Fruit fly (Drosophila melanogaster): ENCODE measurements around the gene CG17612.

CG17612 gene

dm6 chr2L:4382522-4382921, at the start of gene CG17612:
CG17612 (minus strand) TSS chr2L:4382735.
- TF ChIP-seq CG8159 (tag; optimal IDR thresholded peaks at IDR 0.05) (no peak), EcR (GFP tag; optimal IDR thresholded peaks at IDR 0.05) (no peak), CG15710 (tag; optimal IDR thresholded peaks at IDR 0.05) (no peak), Pif1A (GFP tag; optimal IDR thresholded peaks at IDR 0.05) (no peak), Ets98B (GFP tag; IDR thresholded peaks at IDR 0.05) (no peak), CG34367 (tag; optimal IDR thresholded peaks at IDR 0.05) (no peak), CG9948 (tag; optimal IDR thresholded peaks at IDR 0.05) (no peak), CG10348 (GFP tag; IDR thresholded peaks at IDR 0.05) (no peak), rn (GFP tag; IDR thresholded peaks at IDR 0.05) (no peak)

DNA sequence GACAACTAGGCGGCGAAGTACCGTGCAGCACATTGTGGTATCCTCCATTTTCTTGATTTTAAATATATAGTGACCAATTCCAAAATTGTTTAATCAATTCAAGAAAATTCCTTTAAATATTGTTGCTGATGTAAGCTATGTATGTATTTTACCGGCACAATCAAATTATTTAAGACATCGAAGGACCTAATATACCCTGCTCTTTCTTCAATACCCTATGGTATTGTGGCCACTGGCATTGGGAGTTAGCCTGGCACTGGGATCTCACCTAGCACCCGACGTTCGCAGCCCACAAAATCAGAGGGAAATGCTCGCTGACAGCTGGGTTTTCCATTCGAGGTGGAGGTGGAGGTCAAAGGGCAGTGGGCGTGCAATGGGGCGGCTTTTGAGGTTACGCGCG, 39.6 kb upstream of the CG17612 start:
- no peak for TF ChIP-seq fd96Ca (GFP tag; IDR thresholded peaks at IDR 0.05)
- TF ChIP-seq EcR (GFP tag; optimal IDR thresholded peaks at IDR 0.05): no peak
- no peak for TF ChIP-seq CG17806 (tag; optimal IDR thresholded peaks at IDR 0.05)
- TF ChIP-seq CG32121 (GFP tag; IDR thresholded peaks at IDR 0.05): no peak
- no peak for TF ChIP-seq CG15710 (tag; optimal IDR thresholded peaks at IDR 0.05)
- TF ChIP-seq CG4496 (GFP tag; IDR thresholded peaks at IDR 0.05): no peak
- no peak for TF ChIP-seq Pif1B (GFP tag; optimal IDR thresholded peaks at IDR 0.05)
- TF ChIP-seq CG12605 (GFP tag; IDR thresholded peaks at IDR 0.05): no peak
- TF ChIP-seq CG13204 (GFP tag; optimal IDR thresholded peaks at IDR 0.05): no peak
- no peak for TF ChIP-seq Pif1A (GFP tag; optimal IDR thresholded peaks at IDR 0.05)
- TF ChIP-seq CG14655 (GFP tag; optimal IDR thresholded peaks at IDR 0.05): no peak
- TF ChIP-seq Ets98B (GFP tag; IDR thresholded peaks at IDR 0.05): no peak
- TF ChIP-seq CG10348 (GFP tag; IDR thresholded peaks at IDR 0.05): no peak
- no peak for TF ChIP-seq CG8301 (tag; optimal IDR thresholded peaks at IDR 0.05)
- no peak for TF ChIP-seq CG8159 (tag; optimal IDR thresholded peaks at IDR 0.05)
- no peak for TF ChIP-seq CG34367 (tag; optimal IDR thresholded peaks at IDR 0.05)

dm6 chr2L:4418819-4419218, 36.3 kb upstream of the CG17612 start:
- TF ChIP-seq CG4496 (GFP tag; IDR thresholded peaks at IDR 0.05) (0 out of 3 replicates have a peak, but pooled peaks have one; percentile 9), Pif1B (GFP tag; optimal IDR thresholded peaks at IDR 0.05) (no peak)

DNA sequence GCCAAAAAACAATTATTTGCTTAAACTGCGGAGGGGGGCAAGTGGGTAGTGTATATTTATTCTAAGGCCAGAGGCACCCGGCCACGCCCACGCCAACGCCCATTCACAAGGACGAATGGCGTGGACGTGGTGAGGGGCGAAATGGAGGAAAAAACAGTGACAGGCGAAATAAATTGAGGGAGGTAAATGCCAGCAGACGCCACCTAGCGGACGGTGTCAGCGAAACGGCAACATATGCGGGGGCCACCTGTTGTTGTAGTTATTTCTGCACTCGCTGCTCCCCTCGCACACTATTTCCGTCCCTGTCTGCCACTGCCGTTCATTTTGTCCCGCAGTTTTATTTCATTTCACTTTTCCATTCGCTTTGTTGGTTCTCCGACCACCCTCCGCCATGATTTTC, 35.4 kb upstream of the CG17612 start:
- TF ChIP-seq CG4496 (GFP tag; IDR thresholded peaks at IDR 0.05) (peak; percentile 39; the same call in 1 of the 3 replicates), CG12605 (GFP tag; IDR thresholded peaks at IDR 0.05) (peak; percentile 49), CG8301 (tag; optimal IDR thresholded peaks at IDR 0.05) (no peak), CG14655 (GFP tag; optimal IDR thresholded peaks at IDR 0.05) (no peak), CG13204 (GFP tag; optimal IDR thresholded peaks at IDR 0.05) (no peak), CG32121 (GFP tag; IDR thresholded peaks at IDR 0.05) (no peak), Ets98B (GFP tag; IDR thresholded peaks at IDR 0.05) (no peak), fd96Ca (GFP tag; IDR thresholded peaks at IDR 0.05) (peak; percentile 25; the same call in 1 of the 3 replicates), CG34367 (tag; optimal IDR thresholded peaks at IDR 0.05) (no peak), Snoo (tag; optimal IDR thresholded peaks at IDR 0.05) (no peak)

DNA sequence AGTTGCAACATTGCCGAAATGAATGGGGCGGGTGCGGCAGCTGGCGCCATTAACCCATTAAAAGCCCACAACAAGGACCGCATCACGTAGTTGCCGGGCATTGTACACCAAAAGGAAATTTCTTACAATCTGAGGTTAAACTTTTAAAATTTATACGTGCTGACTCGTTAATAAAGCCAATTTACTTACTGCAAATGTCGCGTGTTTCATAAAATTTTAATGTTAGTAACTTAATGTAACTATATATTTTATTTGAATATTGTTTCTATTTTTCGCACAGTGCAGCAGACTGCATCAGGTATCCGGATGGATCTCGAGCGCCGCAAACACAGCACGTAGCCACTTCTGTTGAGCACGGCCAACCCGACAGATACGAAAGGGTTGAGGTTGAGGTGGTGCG, 34.4 kb upstream of the CG17612 start:
- TF ChIP-seq CG15710 (tag; optimal IDR thresholded peaks at IDR 0.05): peak; percentile 58
- TF ChIP-seq D1 (tag; optimal IDR thresholded peaks at IDR 0.05): no peak
- TF ChIP-seq Pif1B (GFP tag; optimal IDR thresholded peaks at IDR 0.05): peak; percentile 5
- no peak for TF ChIP-seq CG13204 (GFP tag; optimal IDR thresholded peaks at IDR 0.05)
- peak; percentile 51 for TF ChIP-seq CG34367 (tag; optimal IDR thresholded peaks at IDR 0.05)
- peak; percentile 27; the same call in 1 of the 2 replicates for TF ChIP-seq Ets98B (GFP tag; IDR thresholded peaks at IDR 0.05)
- no peak for TF ChIP-seq CG12605 (GFP tag; IDR thresholded peaks at IDR 0.05)
- peak; percentile 59 for TF ChIP-seq CG17806 (tag; optimal IDR thresholded peaks at IDR 0.05)
- TF ChIP-seq gl (tag; optimal IDR thresholded peaks at IDR 0.05): no peak
- peak; percentile 48 for TF ChIP-seq CG14655 (GFP tag; optimal IDR thresholded peaks at IDR 0.05)
- TF ChIP-seq CG8301 (tag; optimal IDR thresholded peaks at IDR 0.05): peak; percentile 35
- peak; percentile 52 for TF ChIP-seq CG9948 (tag; optimal IDR thresholded peaks at IDR 0.05)
- peak; percentile 74 for TF ChIP-seq CG8159 (tag; optimal IDR thresholded peaks at IDR 0.05)
- peak; percentile 56; the same call in 1 of the 2 replicates for TF ChIP-seq CG32121 (GFP tag; IDR thresholded peaks at IDR 0.05)
- TF ChIP-seq CG10348 (GFP tag; IDR thresholded peaks at IDR 0.05): no peak
- TF ChIP-seq fd96Ca (GFP tag; IDR thresholded peaks at IDR 0.05): 0 out of 3 replicates have a peak, but pooled peaks have one; percentile 32
- peak; percentile 64; the same call in 1 of the 3 replicates for TF ChIP-seq CG4496 (GFP tag; IDR thresholded peaks at IDR 0.05)
- peak; percentile 0 for TF ChIP-seq Pif1A (GFP tag; optimal IDR thresholded peaks at IDR 0.05)

dm6 chr2L:4416089-4416488, 33.6 kb upstream of the CG17612 start:
- no peak for TF ChIP-seq CG9948 (tag; optimal IDR thresholded peaks at IDR 0.05)
- no peak for TF ChIP-seq CG8301 (tag; optimal IDR thresholded peaks at IDR 0.05)
- no peak for TF ChIP-seq CG13204 (GFP tag; optimal IDR thresholded peaks at IDR 0.05)
- TF ChIP-seq CG4496 (GFP tag; IDR thresholded peaks at IDR 0.05): peak; percentile 43; the same call in 1 of the 3 replicates
- peak; percentile 65 for TF ChIP-seq CG8159 (tag; optimal IDR thresholded peaks at IDR 0.05)
- TF ChIP-seq D1 (tag; optimal IDR thresholded peaks at IDR 0.05): no peak
- TF ChIP-seq Snoo (tag; optimal IDR thresholded peaks at IDR 0.05): no peak
- no peak for TF ChIP-seq CG17806 (tag; optimal IDR thresholded peaks at IDR 0.05)
- TF ChIP-seq CG32121 (GFP tag; IDR thresholded peaks at IDR 0.05): peak; percentile 35
- no peak for TF ChIP-seq CG10348 (GFP tag; IDR thresholded peaks at IDR 0.05)
- 0 out of 3 replicates have a peak, but pooled peaks have one; percentile 35 for TF ChIP-seq fd96Ca (GFP tag; IDR thresholded peaks at IDR 0.05)
- peak; percentile 58 for TF ChIP-seq CG15710 (tag; optimal IDR thresholded peaks at IDR 0.05)
- peak; percentile 50 for TF ChIP-seq Pif1A (GFP tag; optimal IDR thresholded peaks at IDR 0.05)
- TF ChIP-seq CG14655 (GFP tag; optimal IDR thresholded peaks at IDR 0.05): peak; percentile 54
- no peak for TF ChIP-seq rn (GFP tag; IDR thresholded peaks at IDR 0.05)
- no peak for TF ChIP-seq Ets98B (GFP tag; IDR thresholded peaks at IDR 0.05)
- TF ChIP-seq EcR (GFP tag; optimal IDR thresholded peaks at IDR 0.05): no peak
- TF ChIP-seq CG12605 (GFP tag; IDR thresholded peaks at IDR 0.05): no peak
- TF ChIP-seq CG34367 (tag; optimal IDR thresholded peaks at IDR 0.05): peak; percentile 23
- no peak for TF ChIP-seq gl (tag; optimal IDR thresholded peaks at IDR 0.05)
- TF ChIP-seq Pif1B (GFP tag; optimal IDR thresholded peaks at IDR 0.05): no peak

All from whole organism, pupa.